Worm (Caenorhabditis elegans) whole organism, young adult: ENCODE data around the gene tag-180.

ENCODE experiments used
- B0019.2 ChIP-seq: fragments of 200-800 bp; sonication (Bioruptor generic); conservative IDR thresholded peaks from 2 replicates; pipeline ENCODE4 v1.3.6; 2022; ENCODE audit warnings: missing genetic modification reagents, missing genetic modification characterization, missing compliant biosample characterization
- B0261.1 ChIP-seq: sonication (generic microtip); optimal IDR thresholded peaks from 2 replicates; lab custom pipeline; 2016; ENCODE audit warnings: mild to moderate bottlenecking, missing genetic modification characterization, moderate library complexity, missing compliant biosample characterization
- D2030.7 ChIP-seq: fragments of 200-800 bp; sonication (Bioruptor generic); IDR thresholded peaks from 2 replicates; pipeline ENCODE4 v1.3.6; 2022; ENCODE audit warnings: missing genetic modification reagents, missing genetic modification characterization, missing compliant biosample characterization
- F33H1.4 ChIP-seq: fragments of 200-800 bp; sonication (Bioruptor generic); IDR thresholded peaks from 2 replicates; pipeline ENCODE4 v1.3.6; 2022; ENCODE audit warnings: missing genetic modification reagents, missing genetic modification characterization, missing compliant biosample characterization
- F49E8.2 ChIP-seq: sonication (generic microtip); optimal IDR thresholded peaks from 3 replicates; lab custom pipeline; 2017; ENCODE audit warnings: missing genetic modification characterization, mild to moderate bottlenecking, missing compliant biosample characterization, antibody characterized with exemption, moderate library complexity; ENCODE audit not compliant: insufficient read depth
- F55B11.4 ChIP-seq: sonication (generic microtip); optimal IDR thresholded peaks from 2 replicates; lab custom pipeline; 2016; ENCODE audit warnings: missing compliant biosample characterization, missing genetic modification characterization, borderline replicate concordance; ENCODE audit not compliant: insufficient read depth
- T07F8.4 ChIP-seq: sonication (generic microtip); optimal IDR thresholded peaks from 2 replicates; lab custom pipeline; 2016; ENCODE audit warnings: mild to moderate bottlenecking, missing genetic modification characterization, moderate library complexity, missing compliant biosample characterization
- T26A5.8 ChIP-seq: sonication (generic microtip); optimal IDR thresholded peaks from 2 replicates; lab custom pipeline; 2016; ENCODE audit warnings: missing genetic modification characterization, missing compliant biosample characterization
- ZK185.1 ChIP-seq: sonication (generic microtip); optimal IDR thresholded peaks from 2 replicates; lab custom pipeline; 2016; ENCODE audit warnings: mild to moderate bottlenecking, missing genetic modification characterization, missing compliant biosample characterization; ENCODE audit not compliant: poor library complexity, severe bottlenecking
- athp-1 ChIP-seq: sonication (generic microtip); optimal IDR thresholded peaks from 2 replicates; lab custom pipeline; 2017; ENCODE audit warnings: mild to moderate bottlenecking, missing genetic modification characterization, missing compliant biosample characterization
- bed-1 ChIP-seq: fragments of 200-800 bp; sonication (Bioruptor generic); IDR thresholded peaks from 2 replicates; pipeline ENCODE4 v1.3.6; 2022; ENCODE audit warnings: missing genetic modification reagents, missing genetic modification characterization, missing compliant biosample characterization
- cebp-2 ChIP-seq: fragments of 200-800 bp; sonication (Bioruptor generic); IDR thresholded peaks from 2 replicates; pipeline ENCODE4 v1.3.6; 2022; ENCODE audit warnings: missing genetic modification characterization, missing compliant biosample characterization
- ceh-100 ChIP-seq: fragments of 200-800 bp; sonication (Bioruptor generic); IDR thresholded peaks from 2 replicates; pipeline ENCODE4 v1.3.6; 2022; ENCODE audit warnings: missing genetic modification reagents, missing genetic modification characterization, missing compliant biosample characterization
- ceh-40 ChIP-seq: fragments of 200-800 bp; sonication (Bioruptor generic); IDR thresholded peaks from 2 replicates; pipeline ENCODE4 v1.3.6; 2022; ENCODE audit warnings: missing genetic modification characterization, missing compliant biosample characterization
- dox-1 ChIP-seq: fragments of 200-800 bp; sonication (Bioruptor generic); IDR thresholded peaks from 2 replicates; pipeline ENCODE4 v1.3.6; 2022; ENCODE audit warnings: missing genetic modification reagents, missing genetic modification characterization, missing compliant biosample characterization
- dpff-1 ChIP-seq: sonication (generic microtip); optimal IDR thresholded peaks from 2 replicates; lab custom pipeline; 2017; ENCODE audit warnings: mild to moderate bottlenecking, missing genetic modification characterization, missing compliant biosample characterization
- efl-1 ChIP-seq: fragments of 150-350 bp; optimal IDR thresholded peaks from 2 replicates; lab custom pipeline; 2014; ENCODE audit warnings: missing biosample characterization, missing genetic modification reagents, missing genetic modification characterization
- egl-18 ChIP-seq: fragments of 200-800 bp; sonication (Bioruptor generic); IDR thresholded peaks from 2 replicates; pipeline ENCODE4 v1.3.6; 2022; ENCODE audit warnings: missing genetic modification reagents, missing genetic modification characterization, missing compliant biosample characterization
- egl-44 ChIP-seq: fragments of 200-800 bp; sonication (Bioruptor generic); IDR thresholded peaks from 2 replicates; pipeline ENCODE4 v1.3.6; 2022; ENCODE audit warnings: missing genetic modification reagents, missing genetic modification characterization, missing compliant biosample characterization
- ekl-4 ChIP-seq: fragments of 200-800 bp; sonication (Bioruptor generic); IDR thresholded peaks from 2 replicates; pipeline ENCODE4 v1.3.6; 2022; ENCODE audit warnings: missing genetic modification reagents, missing genetic modification characterization, missing compliant biosample characterization
- gei-17 ChIP-seq: fragments of 200-800 bp; sonication (Bioruptor generic); optimal IDR thresholded peaks from 2 replicates; lab custom pipeline; 2018; ENCODE audit warnings: mild to moderate bottlenecking, missing genetic modification characterization, missing compliant biosample characterization
- him-1 ChIP-seq: sonication (generic microtip); optimal IDR thresholded peaks from 2 replicates; lab custom pipeline; 2016; ENCODE audit warnings: missing genotype, missing genetic modification reagents, missing genetic modification characterization, missing compliant biosample characterization
- hmg-1.2 ChIP-seq: fragments of 200-800 bp; sonication (Bioruptor generic); IDR thresholded peaks from 2 replicates; pipeline ENCODE4 v1.3.6; 2022; ENCODE audit warnings: missing genetic modification reagents, missing genetic modification characterization, missing compliant biosample characterization
- hsf-1 ChIP-seq: fragments of 200-800 bp; sonication (Bioruptor generic); IDR thresholded peaks from 2 replicates; pipeline ENCODE4 v1.3.6; 2022; ENCODE audit warnings: missing genetic modification reagents, missing genetic modification characterization, missing compliant biosample characterization
- let-607 ChIP-seq, 2 experiments: fragments of 200-800 bp in 1 of 2; sonication (Bioruptor generic) in 1 of 2; sonication (generic microtip) in 1 of 2; optimal IDR thresholded peaks; 2 replicates each; lab custom pipeline; 2016 to 2018; ENCODE audit warnings: mild to moderate bottlenecking in 2 of 2, missing compliant biosample characterization in 2 of 2, missing genetic modification characterization in 2 of 2, moderate library complexity in 2 of 2, missing genotype in 1 of 2
- lin-26 ChIP-seq: fragments of 200-800 bp; sonication (Bioruptor generic); IDR thresholded peaks from 2 replicates; pipeline ENCODE4 v1.3.6; 2022; ENCODE audit warnings: missing genetic modification reagents, missing genetic modification characterization, missing compliant biosample characterization
- lin-40 ChIP-seq: sonication (generic microtip); optimal IDR thresholded peaks from 2 replicates; lab custom pipeline; 2016; ENCODE audit warnings: missing genetic modification characterization, mild to moderate bottlenecking, missing compliant biosample characterization, missing genotype, missing genetic modification reagents
- madf-10 ChIP-seq: sonication (generic microtip); optimal IDR thresholded peaks from 2 replicates; lab custom pipeline; 2016; ENCODE audit warnings: mild to moderate bottlenecking, missing genetic modification characterization, missing compliant biosample characterization
- madf-8 ChIP-seq: fragments of 200-800 bp; sonication (Bioruptor generic); conservative IDR thresholded peaks from 2 replicates; pipeline ENCODE4 v1.3.6; 2022; ENCODE audit warnings: missing genetic modification reagents, missing genetic modification characterization, missing compliant biosample characterization
- mes-4 ChIP-seq: sonication (generic microtip); optimal IDR thresholded peaks from 2 replicates; lab custom pipeline; 2016; ENCODE audit warnings: missing genotype, missing genetic modification characterization, missing compliant biosample characterization
- nfya-1 ChIP-seq: sonication (generic microtip); optimal IDR thresholded peaks from 2 replicates; lab custom pipeline; 2017; ENCODE audit warnings: antibody characterized with exemption, missing compliant biosample characterization, missing genetic modification characterization, borderline replicate concordance; ENCODE audit not compliant: insufficient read depth
- nfyb-1 ChIP-seq: fragments of 200-800 bp; sonication (Bioruptor generic); IDR thresholded peaks from 2 replicates; pipeline ENCODE4 v1.3.6; 2022; ENCODE audit warnings: missing genetic modification reagents, missing genetic modification characterization, missing compliant biosample characterization
- nhr-120 ChIP-seq: fragments of 200-800 bp; sonication (Bioruptor generic); IDR thresholded peaks from 2 replicates; pipeline ENCODE4 v1.3.6; 2022; ENCODE audit warnings: missing genetic modification characterization, missing compliant biosample characterization
- nhr-80 ChIP-seq: sonication (generic microtip); optimal IDR thresholded peaks from 2 replicates; lab custom pipeline; 2016; ENCODE audit warnings: missing genetic modification characterization, missing compliant biosample characterization
- nhr-90 ChIP-seq: sonication (generic microtip); optimal IDR thresholded peaks from 2 replicates; lab custom pipeline; 2016; ENCODE audit warnings: missing genotype, mild to moderate bottlenecking, missing genetic modification characterization, missing compliant biosample characterization
- pha-4 ChIP-seq: fragments of 150-350 bp; sonication (generic microtip); optimal IDR thresholded peaks from 2 replicates; lab custom pipeline; 2014; ENCODE audit warnings: missing biosample characterization, missing genetic modification reagents, missing genetic modification characterization
- repo-1 ChIP-seq: sonication (generic microtip); optimal IDR thresholded peaks from 2 replicates; lab custom pipeline; 2017; ENCODE audit warnings: mild to moderate bottlenecking, missing genetic modification characterization, missing compliant biosample characterization
- snpc-1.1 ChIP-seq: sonication (generic microtip); optimal IDR thresholded peaks from 2 replicates; lab custom pipeline; 2017; ENCODE audit warnings: missing genetic modification characterization, mild to moderate bottlenecking, missing compliant biosample characterization, antibody characterized with exemption, moderate library complexity, missing genotype, missing genetic modification reagents; ENCODE audit not compliant: insufficient read depth
- snpc-1.3 ChIP-seq: sonication (generic microtip); optimal IDR thresholded peaks from 2 replicates; lab custom pipeline; 2017; ENCODE audit warnings: missing genetic modification characterization, mild to moderate bottlenecking, missing compliant biosample characterization, antibody characterized with exemption, moderate library complexity, missing genotype, missing genetic modification reagents; ENCODE audit not compliant: insufficient read depth
- snpc-3.4 ChIP-seq: sonication (generic microtip); optimal IDR thresholded peaks from 2 replicates; lab custom pipeline; 2017; ENCODE audit warnings: missing genetic modification characterization, mild to moderate bottlenecking, missing compliant biosample characterization, antibody characterized with exemption, moderate library complexity, missing genotype, missing genetic modification reagents
- tbp1 ChIP-seq: fragments of 200-800 bp; sonication (Bioruptor generic); optimal IDR thresholded peaks from 2 replicates; lab custom pipeline; 2018; ENCODE audit warnings: mild to moderate bottlenecking, missing genetic modification characterization, missing compliant biosample characterization
- unc-130 ChIP-seq: sonication (generic microtip); optimal IDR thresholded peaks from 2 replicates; lab custom pipeline; 2016; ENCODE audit warnings: missing genetic modification reagents, missing genetic modification characterization, missing compliant biosample characterization
- unc-62 ChIP-seq: fragments of 150-350 bp; optimal IDR thresholded peaks from 2 replicates; lab custom pipeline; 2014; ENCODE audit warnings: missing biosample characterization, missing genetic modification reagents, missing genetic modification characterization
- zfh-2 ChIP-seq: fragments of 200-800 bp; sonication (Bioruptor generic); conservative IDR thresholded peaks from 2 replicates; pipeline ENCODE4 v1.3.6; 2022; ENCODE audit warnings: missing genetic modification reagents, missing genetic modification characterization, missing compliant biosample characterization
- ztf-26 ChIP-seq: sonication (generic microtip); optimal IDR thresholded peaks from 2 replicates; lab custom pipeline; 2017; ENCODE audit warnings: missing genetic modification characterization, missing compliant biosample characterization
- ztf-6 ChIP-seq: fragments of 200-800 bp; sonication (Bioruptor generic); IDR thresholded peaks from 2 replicates; pipeline ENCODE4 v1.3.6; 2022; ENCODE audit warnings: missing genetic modification reagents, missing genetic modification characterization, missing compliant biosample characterization

tag-180 gene

ce11 chrII:11333846-11334638, 4.8 kb upstream of the tag-180 start (continued):
- TF ChIP-seq nfya-1 (tag; lab: Kevin White, UChicago) = no peak
- peak; percentile 48 for TF ChIP-seq nhr-80 (tag; lab: Kevin White, UChicago)
- no peak for TF ChIP-seq ceh-40 (GFP tag; lab: Robert Waterston, UW)
- TF ChIP-seq egl-44 = peak; percentile 68; the same call in 1 of the 2 replicates
- TF ChIP-seq hmg-1.2 (GFP tag; lab: Robert Waterston, UW) = peak; percentile 22
- TF ChIP-seq cebp-2 (GFP tag; lab: Robert Waterston, UW) = peak; percentile 85; the same call in 1 of the 2 replicates
- peak; percentile 53; the same call in 1 of the 2 replicates for TF ChIP-seq ceh-100 (GFP tag; lab: Robert Waterston, UW)
- no peak for TF ChIP-seq hsf-1 (GFP tag; lab: Robert Waterston, UW)
- TF ChIP-seq T26A5.8 (tag; lab: Kevin White, UChicago) = no peak
- no peak for TF ChIP-seq B0019.2
- no peak for TF ChIP-seq F49E8.2 (tag; lab: Kevin White, UChicago)
- TF ChIP-seq efl-1 (GFP tag; lab: Kevin White, UChicago) = peak; percentile 54
- TF ChIP-seq T07F8.4 = no peak
- TF ChIP-seq dpff-1 = no peak
- peak; percentile 9 for TF ChIP-seq snpc-3.4
- TF ChIP-seq pha-4 = no peak
- 0 out of 2 replicates have a peak, but pooled peaks have one; percentile 8 for TF ChIP-seq D2030.7 (GFP tag; lab: Robert Waterston, UW)
- TF ChIP-seq tbp1 (GFP tag; lab: Kevin White, UChicago) = peak; percentile 85
- TF ChIP-seq F55B11.4 (tag; lab: Kevin White, UChicago) = no peak
- peak; percentile 84 for TF ChIP-seq snpc-1.1
- TF ChIP-seq lin-26 (GFP tag; lab: Robert Waterston, UW) = peak; percentile 84
- TF ChIP-seq dox-1 (GFP tag; lab: Robert Waterston, UW) = peak; percentile 68
- peak in 1 of 2 experiments; percentile 33 for TF ChIP-seq let-607 (tag; optimal IDR thresholded peaks at IDR 0.05; lab: Kevin White, UChicago)
- no peak for TF ChIP-seq repo-1 (tag; lab: Kevin White, UChicago)
- peak; percentile 37; the same call in 1 of the 2 replicates for TF ChIP-seq zfh-2
- no peak for TF ChIP-seq madf-10 (tag; lab: Kevin White, UChicago)
- 0 out of 2 replicates have a peak, but pooled peaks have one; percentile 5 for TF ChIP-seq bed-1 (GFP tag; lab: Robert Waterston, UW)
- no peak for TF ChIP-seq gei-17 (GFP tag; lab: Kevin White, UChicago)
- TF ChIP-seq nhr-90 = peak; percentile 11
- no peak for TF ChIP-seq athp-1 (tag; lab: Kevin White, UChicago)
- TF ChIP-seq nhr-120 (GFP tag; lab: Robert Waterston, UW) = no peak
- peak; percentile 7 for TF ChIP-seq lin-40 (tag; lab: Kevin White, UChicago)
- TF ChIP-seq ztf-6 = no peak
- 0 out of 2 replicates have a peak, but pooled peaks have one; percentile 25 for TF ChIP-seq F33H1.4
- TF ChIP-seq ztf-26 (tag; lab: Kevin White, UChicago) = peak; percentile 26
- no peak; the same call in 1 of the 2 replicates for TF ChIP-seq madf-8
- TF ChIP-seq ZK185.1 (tag; lab: Kevin White, UChicago) = peak; percentile 57
- TF ChIP-seq snpc-1.3 (tag; lab: Kevin White, UChicago) = peak; percentile 61
- no peak for TF ChIP-seq egl-18 (GFP tag; lab: Robert Waterston, UW)
- TF ChIP-seq unc-62 (GFP tag; lab: Kevin White, UChicago) = no peak
- TF ChIP-seq mes-4 (tag; lab: Kevin White, UChicago) = no peak
- peak; percentile 34; the same call in 1 of the 2 replicates for TF ChIP-seq ekl-4 (GFP tag; lab: Robert Waterston, UW)
- TF ChIP-seq unc-130 = no peak
- peak; percentile 57 for TF ChIP-seq nfyb-1 (GFP tag; lab: Robert Waterston, UW)
- no peak for TF ChIP-seq him-1
- TF ChIP-seq B0261.1 = peak; percentile 74
